Fruit fly (Drosophila melanogaster) whole organism, embryonic: ENCODE data around the gene Cisd2.

Experiments
- Awh ChIP-seq: fragments of 200-800 bp; sonication (Bioruptor generic); IDR thresholded peaks from 2 replicates; pipeline ENCODE4, ENCODE4 v1.3.6; 2022; ENCODE audit warnings: missing biosample characterization, missing genetic modification characterization
- CG13424 ChIP-seq: fragments of 200-800 bp; sonication (Bioruptor generic); optimal IDR thresholded peaks from 2 replicates; lab custom pipeline; 2019; ENCODE audit warnings: missing biosample characterization, mild to moderate bottlenecking, missing genetic modification characterization, moderate library complexity
- CG8478 ChIP-seq: fragments of >200 bp; optimal IDR thresholded peaks from 2 replicates; lab custom pipeline; 2018
- Vsx1 ChIP-seq: fragments of 200-800 bp; sonication (Bioruptor generic); optimal IDR thresholded peaks from 2 replicates; lab custom pipeline; 2017; ENCODE audit warnings: missing biosample characterization, mild to moderate bottlenecking, missing genetic modification characterization, missing genetic modification reagents
- ab ChIP-seq: fragments of 200-800 bp; sonication (Bioruptor generic); optimal IDR thresholded peaks from 2 replicates; lab custom pipeline; 2016; ENCODE audit warnings: missing biosample characterization, missing genetic modification characterization
- slou ChIP-seq: fragments of 200-800 bp; sonication (Bioruptor generic); optimal IDR thresholded peaks from 3 replicates; lab custom pipeline; 2016; ENCODE audit warnings: missing biosample characterization, missing genetic modification characterization
- tio ChIP-seq: fragments of 200-800 bp; sonication (Bioruptor generic); optimal IDR thresholded peaks from 2 replicates; lab custom pipeline; 2017; ENCODE audit warnings: missing biosample characterization, missing genetic modification characterization, inconsistent platforms
- vnd ChIP-seq: fragments of 200-800 bp; sonication (Bioruptor generic); IDR thresholded peaks from 3 replicates; pipeline ENCODE4 v1.3.6; 2022; ENCODE audit warnings: missing biosample characterization, missing genetic modification characterization; ENCODE audit not compliant: partially characterized antibody
- wor ChIP-seq: fragments of 200-800 bp; sonication (Bioruptor generic); IDR thresholded peaks from 2 replicates; pipeline ENCODE4 v1.3.6; 2022; ENCODE audit warnings: missing biosample characterization, missing genetic modification characterization
- zfh2 ChIP-seq: fragments of 200-800 bp; sonication (Bioruptor generic); optimal IDR thresholded peaks from 2 replicates; lab custom pipeline; 2016; ENCODE audit warnings: missing biosample characterization, missing genetic modification characterization

DNA sequence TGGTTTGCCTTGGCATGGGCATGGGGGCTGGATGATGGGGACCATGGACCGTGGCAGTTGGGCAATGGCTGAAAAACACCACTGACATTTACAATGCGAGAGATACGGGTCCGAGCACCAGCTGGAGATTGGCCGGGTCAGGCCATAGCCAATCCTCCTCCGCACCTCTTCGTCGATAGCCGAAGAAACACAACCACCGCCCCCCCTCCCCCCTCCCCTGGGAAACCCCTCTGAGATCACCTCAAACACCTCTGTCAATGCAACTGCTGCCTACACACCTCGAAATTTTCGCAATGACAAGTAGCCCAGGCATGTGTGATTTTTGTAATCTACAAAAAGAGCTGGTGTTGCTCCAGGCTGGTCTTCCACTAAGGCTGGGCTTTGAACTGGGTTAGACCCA lies 10.7 kb downstream of the Cisd2 start:
- no peak for TF ChIP-seq slou (GFP tag; lab: Kevin White, UChicago)
- no peak for TF ChIP-seq CG8478 (lab: Kevin White, UChicago)
- TF ChIP-seq Awh (GFP tag; lab: Robert Waterston, UW) = no peak
- no peak for TF ChIP-seq CG13424
- no peak for TF ChIP-seq wor
- TF ChIP-seq tio (GFP tag; lab: Kevin White, UChicago) = no peak
- no peak for TF ChIP-seq Vsx1 (GFP tag; lab: Kevin White, UChicago)
- TF ChIP-seq zfh2 = no peak
- TF ChIP-seq ab (GFP tag; lab: Kevin White, UChicago) = no peak
- no peak for TF ChIP-seq vnd (GFP tag; lab: Robert Waterston, UW)
